Worm (Caenorhabditis elegans) whole organism, early embryonic: ENCODE data around the gene ZK1073.1.

ENCODE experiments used
- B0310.2 ChIP-seq: sonication (generic microtip); optimal IDR thresholded peaks from 2 replicates; lab custom pipeline; 2016; ENCODE audit warnings: mild to moderate bottlenecking, missing genetic modification characterization, missing compliant biosample characterization
- F13C5.2 ChIP-seq: sonication (generic microtip); optimal IDR thresholded peaks from 2 replicates; lab custom pipeline; 2017; ENCODE audit warnings: mild to moderate bottlenecking, missing genetic modification characterization, inconsistent platforms, missing compliant biosample characterization
- ama-1 ChIP-seq: fragments of 150-350 bp; optimal IDR thresholded peaks from 2 replicates; lab custom pipeline; 2014
- ceh-13 ChIP-seq: fragments of 200-800 bp; sonication (Bioruptor generic); optimal IDR thresholded peaks from 2 replicates; lab custom pipeline; 2018; ENCODE audit warnings: mild to moderate bottlenecking, missing genetic modification characterization, missing compliant biosample characterization
- ceh-36 ChIP-seq: sonication (generic microtip); optimal IDR thresholded peaks from 2 replicates; lab custom pipeline; 2016; ENCODE audit warnings: missing genetic modification characterization, inconsistent platforms, missing compliant biosample characterization
- ets-7 ChIP-seq: sonication (generic microtip); optimal IDR thresholded peaks from 2 replicates; lab custom pipeline; 2016; ENCODE audit warnings: missing genotype, missing genetic modification characterization, missing compliant biosample characterization
- flt-1 ChIP-seq: fragments of 200-800 bp; sonication (Bioruptor generic); IDR thresholded peaks from 2 replicates; pipeline ENCODE4 v1.3.6; 2022; ENCODE audit warnings: missing genetic modification characterization, missing compliant biosample characterization
- hmbx-1 ChIP-seq: sonication (generic microtip); optimal IDR thresholded peaks from 2 replicates; lab custom pipeline; 2016; ENCODE audit warnings: mild to moderate bottlenecking, missing genetic modification characterization, missing compliant biosample characterization
- hmg-4 ChIP-seq: fragments of 200-800 bp; sonication (Bioruptor generic); optimal IDR thresholded peaks from 2 replicates; lab custom pipeline; 2018; ENCODE audit warnings: mild to moderate bottlenecking, missing genetic modification characterization, missing compliant biosample characterization
- pes-1 ChIP-seq: fragments of 200-800 bp; sonication (Bioruptor generic); IDR thresholded peaks from 2 replicates; pipeline ENCODE4 v1.3.6; 2022; ENCODE audit warnings: missing genetic modification reagents, missing genetic modification characterization, missing compliant biosample characterization
- sea-1 ChIP-seq: fragments of 200-800 bp; sonication (Bioruptor generic); conservative IDR thresholded peaks from 2 replicates; pipeline ENCODE4 v1.3.6; 2022; ENCODE audit warnings: missing genetic modification characterization, missing compliant biosample characterization
- tbx-11 ChIP-seq: fragments of 200-800 bp; sonication (Bioruptor generic); IDR thresholded peaks from 2 replicates; pipeline ENCODE4 v1.3.6; 2022; ENCODE audit warnings: missing genetic modification characterization, missing compliant biosample characterization
- tra-4 ChIP-seq: sonication (generic microtip); optimal IDR thresholded peaks from 2 replicates; lab custom pipeline; 2017; ENCODE audit warnings: missing genetic modification characterization, missing compliant biosample characterization

- TF ChIP-seq sea-1 (GFP tag; lab: Robert Waterston, UW) (no peak), ceh-36 (no peak), ama-1 (lab: Kevin White, UChicago) (no peak), B0310.2 (no peak), tra-4 (tag; lab: Kevin White, UChicago) (no peak), ceh-13 (GFP tag; lab: Kevin White, UChicago) (no peak), pes-1 (GFP tag; lab: Robert Waterston, UW) (no peak), ets-7 (tag; lab: Kevin White, UChicago) (no peak), hmg-4 (GFP tag; lab: Kevin White, UChicago) (peak; percentile 10), hmbx-1 (tag; lab: Kevin White, UChicago) (no peak), tbx-11 (no peak), F13C5.2 (tag; lab: Kevin White, UChicago) (no peak), flt-1 (GFP tag; lab: Robert Waterston, UW) (no peak)
These were observed 15.2 kb upstream of the ZK1073.1 start for ce11 chrX:16143853-16144252.
